Fruit fly (Drosophila melanogaster): Measurements from ENCODE around the gene CG6310.

Gene CG6310

dm6 chr3L:11064689-11065088 lies 5.0 kb downstream of the CG6310 start, which contains the start of the genes CG32075, CG45101 and SuUR (continued):
- TF ChIP-seq CG8388 (GFP tag; optimal IDR thresholded peaks at IDR 0.05): peak; percentile 82
- TF ChIP-seq CG7987 (GFP tag; optimal IDR thresholded peaks at IDR 0.05): peak; percentile 65
- TF ChIP-seq CG4282 (GFP tag; optimal IDR thresholded peaks at IDR 0.05): peak; percentile 74
- no peak for TF ChIP-seq CG13894 (tag; optimal IDR thresholded peaks at IDR 0.05)
- TF ChIP-seq cg (GFP tag; optimal IDR thresholded peaks at IDR 0.05): no peak
- TF ChIP-seq crp (GFP tag; optimal IDR thresholded peaks at IDR 0.05): peak; percentile 97 to 99
- TF ChIP-seq lbe (GFP tag; optimal IDR thresholded peaks at IDR 0.05): peak; percentile 73
- peak; percentile 67 for TF ChIP-seq jing (GFP tag; optimal IDR thresholded peaks at IDR 0.05)
- TF ChIP-seq E2f1 (GFP tag; IDR thresholded peaks at IDR 0.05): peak; percentile 90
- TF ChIP-seq eyg (GFP tag; optimal IDR thresholded peaks at IDR 0.05): peak; percentile 76
- peak; percentile 54; the same call in 1 of the 2 replicates for TF ChIP-seq CG16779 (GFP tag; IDR thresholded peaks at IDR 0.05)
- peak; percentile 70 for TF ChIP-seq NK7.1 (GFP tag; optimal IDR thresholded peaks at IDR 0.05)
- peak in 1 of 2 experiments; percentile 85 for TF ChIP-seq bsh (GFP tag; optimal IDR thresholded peaks at IDR 0.05)
- no peak for TF ChIP-seq nerfin-2 (GFP tag; IDR thresholded peaks at IDR 0.05; ENCODE audit: partially characterized antibody)
- peak in 1 of 3 experiments; percentile 86 for TF ChIP-seq lola (GFP tag; optimal IDR thresholded peaks at IDR 0.05)
- TF ChIP-seq gce (GFP tag; IDR thresholded peaks at IDR 0.05): no peak
- peak; percentile 84 for TF ChIP-seq dmrt11E (tag; optimal IDR thresholded peaks at IDR 0.05)
- TF ChIP-seq CG8290 (GFP tag; optimal IDR thresholded peaks at IDR 0.05): peak; percentile 79
- peak; percentile 6 to 43 for TF ChIP-seq CG8290 (tag; optimal IDR thresholded peaks at IDR 0.05)
- TF ChIP-seq CG8478 (optimal IDR thresholded peaks at IDR 0.05): no peak
- TF ChIP-seq Jarid2 (GFP tag; optimal IDR thresholded peaks at IDR 0.05): peak; percentile 12
- TF ChIP-seq hbn (GFP tag; IDR thresholded peaks at IDR 0.05; ENCODE audit: partially characterized antibody): no peak
- peak; percentile 90 for TF ChIP-seq CG6272 (GFP tag; IDR thresholded peaks at IDR 0.05)
- peak; percentile 65 for TF ChIP-seq sens-2 (GFP tag; IDR thresholded peaks at IDR 0.05)
- TF ChIP-seq CG18599 (GFP tag; optimal IDR thresholded peaks at IDR 0.05): peak; percentile 83
- peak; percentile 57 for TF ChIP-seq CG15073 (GFP tag; optimal IDR thresholded peaks at IDR 0.05)
- no peak for TF ChIP-seq bbx (GFP tag; IDR thresholded peaks at IDR 0.05; ENCODE audit: partially characterized antibody)
- no peak for TF ChIP-seq TFAM (GFP tag; optimal IDR thresholded peaks at IDR 0.05)
- no peak for TF ChIP-seq CG4707 (GFP tag; optimal IDR thresholded peaks at IDR 0.05)
- peak; percentile 92 for TF ChIP-seq bab2 (GFP tag; optimal IDR thresholded peaks at IDR 0.05)
- peak; percentile 83 for TF ChIP-seq ssp (GFP tag; IDR thresholded peaks at IDR 0.05)
- peak; percentile 91 for TF ChIP-seq Dip3 (GFP tag; optimal IDR thresholded peaks at IDR 0.05)
- peak; percentile 24; the same call in 1 of the 3 replicates for TF ChIP-seq knrl (GFP tag; IDR thresholded peaks at IDR 0.05; ENCODE audit: partially characterized antibody)
- peak; percentile 72 for TF ChIP-seq D19B (GFP tag; optimal IDR thresholded peaks at IDR 0.05)
- peak; percentile 88 for TF ChIP-seq sug (tag; optimal IDR thresholded peaks at IDR 0.05)
- peak; percentile 85 for TF ChIP-seq stc (GFP tag; IDR thresholded peaks at IDR 0.05)
- peak; percentile 88 for TF ChIP-seq Ada2b (GFP tag; IDR thresholded peaks at IDR 0.05)
- TF ChIP-seq Usf (GFP tag; optimal IDR thresholded peaks at IDR 0.05): peak; percentile 73
- no peak for TF ChIP-seq CG17568 (GFP tag; optimal IDR thresholded peaks at IDR 0.05)
- peak; percentile 51 for TF ChIP-seq disco-r (GFP tag; optimal IDR thresholded peaks at IDR 0.05)
- TF ChIP-seq Hr78 (GFP tag; optimal IDR thresholded peaks at IDR 0.05): no peak
- TF ChIP-seq tio (GFP tag; optimal IDR thresholded peaks at IDR 0.05): peak; percentile 85
- no peak for TF ChIP-seq prd (optimal IDR thresholded peaks at IDR 0.05)
- TF ChIP-seq prd (GFP tag; IDR thresholded peaks at IDR 0.05): peak; percentile 95
- peak; percentile 39; the same call in 1 of the 2 replicates for TF ChIP-seq Gsc (GFP tag; IDR thresholded peaks at IDR 0.05)
- TF ChIP-seq HLH54F (GFP tag; optimal IDR thresholded peaks at IDR 0.05): peak; percentile 92
- TF ChIP-seq aop (GFP tag; IDR thresholded peaks at IDR 0.05): no peak; the same call in 1 of the 2 replicates
- TF ChIP-seq CG7786 (GFP tag; optimal IDR thresholded peaks at IDR 0.05): peak; percentile 90
- TF ChIP-seq CG1603 (tag; optimal IDR thresholded peaks at IDR 0.05): peak; percentile 51
- TF ChIP-seq luna (GFP tag; optimal IDR thresholded peaks at IDR 0.05): peak; percentile 88
